Fruit fly (Drosophila melanogaster): ENCODE results near the gene CG45122.

The CG45122 gene

DNA sequence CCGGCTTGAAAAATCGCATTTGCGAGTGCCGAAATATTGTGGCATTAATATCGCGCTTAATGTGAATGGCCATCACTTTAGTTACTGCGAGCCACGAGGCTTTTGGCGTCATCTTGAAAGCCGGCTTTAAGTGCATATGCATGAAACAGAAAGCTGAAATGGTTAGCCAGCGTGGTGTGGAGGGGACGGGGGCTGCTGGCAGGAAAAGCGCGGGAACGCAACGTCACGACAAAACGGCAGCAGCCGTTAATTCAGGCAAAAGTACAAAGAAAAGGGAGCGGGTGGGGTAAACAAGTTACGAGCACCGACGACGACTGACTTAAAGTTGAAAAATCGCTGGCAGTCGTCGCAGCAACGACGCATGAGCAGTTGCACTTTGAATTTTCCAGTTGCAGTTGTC, 28.6 kb upstream of the CG45122 start:
- TF ChIP-seq CG11456 (GFP tag; IDR thresholded peaks at IDR 0.05) (no peak), kah (GFP tag; optimal IDR thresholded peaks at IDR 0.05) (no peak), Med (GFP tag) (peak; percentile 0), Deaf1 (tag; optimal IDR thresholded peaks at IDR 0.05) (peak; percentile 52), Doc2 (GFP tag; IDR thresholded peaks at IDR 0.05) (no peak), emc (GFP tag; optimal IDR thresholded peaks at IDR 0.05) (no peak), ems (GFP tag; optimal IDR thresholded peaks at IDR 0.05) (no peak), Dll (GFP tag; IDR thresholded peaks at IDR 0.05; ENCODE audit: partially characterized antibody) (0 out of 4 replicates have a peak, but pooled peaks have one; percentile 20), NK7.1 (GFP tag; optimal IDR thresholded peaks at IDR 0.05) (no peak), CG12155 (GFP tag; optimal IDR thresholded peaks at IDR 0.05) (no peak), trem (tag; optimal IDR thresholded peaks at IDR 0.05) (no peak), CG3847 (GFP tag; IDR thresholded peaks at IDR 0.05) (no peak), rib (GFP tag; IDR thresholded peaks at IDR 0.05) (no peak), Dp (GFP tag; optimal IDR thresholded peaks at IDR 0.05) (peak; percentile 5), slbo (GFP tag; IDR thresholded peaks at IDR 0.05) (no peak), CG4617 (GFP tag; optimal IDR thresholded peaks at IDR 0.05; ENCODE audit: borderline replicate concordance) (no peak), run (tag; optimal IDR thresholded peaks at IDR 0.05) (no peak), CG8944 (GFP tag; optimal IDR thresholded peaks at IDR 0.05) (no peak), CG32532 (GFP tag; IDR thresholded peaks at IDR 0.05) (no peak), CG30431 (GFP tag; optimal IDR thresholded peaks at IDR 0.05) (no peak), CG12104 (GFP tag; optimal IDR thresholded peaks at IDR 0.05) (no peak), CG2199 (GFP tag; IDR thresholded peaks at IDR 0.05) (0 out of 3 replicates have a peak, but pooled peaks have one; percentile 12), CG17612 (GFP tag; IDR thresholded peaks at IDR 0.05) (no peak), CG3065 (GFP tag; optimal IDR thresholded peaks at IDR 0.05) (no peak), usp (GFP tag; optimal IDR thresholded peaks at IDR 0.05) (no peak), CG10462 (GFP tag; optimal IDR thresholded peaks at IDR 0.05) (no peak), CG34422 (GFP tag; IDR thresholded peaks at IDR 0.05) (peak; percentile 20; the same call in 1 of the 3 replicates), ac (GFP tag; optimal IDR thresholded peaks at IDR 0.05) (no peak), cas (GFP tag; IDR thresholded peaks at IDR 0.05) (no peak), Blimp-1 (GFP tag; optimal IDR thresholded peaks at IDR 0.05) (peak; percentile 57), CG17361 (GFP tag; IDR thresholded peaks at IDR 0.05) (no peak), sqz (GFP tag; optimal IDR thresholded peaks at IDR 0.05) (no peak), Hand (GFP tag; optimal IDR thresholded peaks at IDR 0.05) (no peak), mirr (GFP tag; optimal IDR thresholded peaks at IDR 0.05) (no peak), Ptx1 (GFP tag; IDR thresholded peaks at IDR 0.05) (no peak), CG10543 (GFP tag; optimal IDR thresholded peaks at IDR 0.05) (no peak), CG13287 (GFP tag; IDR thresholded peaks at IDR 0.05; ENCODE audit: partially characterized antibody) (no peak), crol (GFP tag; IDR thresholded peaks at IDR 0.05) (peak; percentile 63), Six4 (GFP tag; optimal IDR thresholded peaks at IDR 0.05) (no peak), CG15479 (GFP tag; optimal IDR thresholded peaks at IDR 0.05) (no peak), eve (GFP tag; optimal IDR thresholded peaks at IDR 0.05) (no peak), CG6854 (GFP tag; optimal IDR thresholded peaks at IDR 0.05) (no peak), cg (GFP tag; optimal IDR thresholded peaks at IDR 0.05) (no peak), Fer2 (tag; optimal IDR thresholded peaks at IDR 0.05) (no peak), CG15073 (GFP tag; optimal IDR thresholded peaks at IDR 0.05) (no peak), Pdp1 (GFP tag; optimal IDR thresholded peaks at IDR 0.05) (peak in 1 of 2 experiments; percentile 19), CG8089 (GFP tag; optimal IDR thresholded peaks at IDR 0.05) (no peak), nom (GFP tag; optimal IDR thresholded peaks at IDR 0.05) (no peak), pita (GFP tag; optimal IDR thresholded peaks at IDR 0.05) (no peak), CG17568 (GFP tag; optimal IDR thresholded peaks at IDR 0.05) (no peak)
